Fruit fly (Drosophila melanogaster) whole organism, embryonic: ENCODE results near the gene CG5160.
A peak's percentile ranks its signal among the peaks of the same experiment; 100 is the strongest.

Experiments used
- Adf1 ChIP-seq: fragments of 200-800 bp; sonication (Bioruptor generic); IDR thresholded peaks from 2 replicates; pipeline ENCODE4 v1.3.6; 2022; ENCODE audit warnings: missing biosample characterization, missing genetic modification characterization
- Asciz ChIP-seq: fragments of 200-800 bp; sonication (Bioruptor generic); optimal IDR thresholded peaks from 2 replicates; lab custom pipeline; 2017; ENCODE audit warnings: missing biosample characterization, mild to moderate bottlenecking, missing genetic modification characterization, missing genetic modification reagents
- CG10209 ChIP-seq: fragments of 200-800 bp; sonication (Bioruptor generic); optimal IDR thresholded peaks from 3 replicates; lab custom pipeline; 2017; ENCODE audit warnings: missing biosample characterization, mild to moderate bottlenecking, missing genetic modification characterization, missing genetic modification reagents
- CG11398 ChIP-seq: fragments of 200-800 bp; sonication (Bioruptor generic); optimal IDR thresholded peaks from 2 replicates; lab custom pipeline; 2016; ENCODE audit warnings: missing biosample characterization, missing genetic modification characterization
- CG11456 ChIP-seq: fragments of 200-800 bp; sonication (Bioruptor generic); IDR thresholded peaks from 3 replicates; pipeline ENCODE4 v1.3.6; 2022; ENCODE audit warnings: missing biosample characterization, missing genetic modification characterization
- CG11504 ChIP-seq: fragments of 200-800 bp; sonication (Bioruptor generic); optimal IDR thresholded peaks from 3 replicates; lab custom pipeline; 2019; ENCODE audit warnings: missing biosample characterization, mild to moderate bottlenecking, missing genetic modification characterization, moderate library complexity
- CG12744 ChIP-seq: fragments of 200-800 bp; sonication (Bioruptor generic); optimal IDR thresholded peaks from 2 replicates; lab custom pipeline; 2016; ENCODE audit warnings: missing biosample characterization, missing genetic modification characterization
- CG14441 ChIP-seq: fragments of 200-800 bp; sonication (Bioruptor generic); IDR thresholded peaks from 2 replicates; pipeline ENCODE4 v1.3.6; 2022; ENCODE audit warnings: missing biosample characterization, missing genetic modification characterization
- CG15073 ChIP-seq: fragments of 200-800 bp; sonication (Bioruptor generic); optimal IDR thresholded peaks from 2 replicates; lab custom pipeline; 2016; ENCODE audit warnings: missing biosample characterization, missing genetic modification characterization
- CG15696 ChIP-seq: fragments of 200-800 bp; sonication (Bioruptor generic); optimal IDR thresholded peaks from 2 replicates; lab custom pipeline; 2019; ENCODE audit warnings: missing biosample characterization, mild to moderate bottlenecking, missing genetic modification characterization, moderate library complexity
- CG16779 ChIP-seq: fragments of 200-800 bp; sonication (Bioruptor generic); IDR thresholded peaks from 2 replicates; pipeline ENCODE4 v1.3.6; 2022; ENCODE audit warnings: missing biosample characterization, missing genetic modification characterization
- CG17359 ChIP-seq: fragments of 200-800 bp; sonication (Bioruptor generic); optimal IDR thresholded peaks from 3 replicates; lab custom pipeline; 2018; ENCODE audit warnings: missing biosample characterization, mild to moderate bottlenecking, missing genetic modification characterization, moderate library complexity
- CG17385 ChIP-seq: fragments of 200-800 bp; sonication (Bioruptor generic); optimal IDR thresholded peaks from 3 replicates; lab custom pipeline; 2018; ENCODE audit warnings: missing biosample characterization, mild to moderate bottlenecking, missing genetic modification characterization
- CG2202 ChIP-seq: fragments of 200-800 bp; sonication (Bioruptor generic); optimal IDR thresholded peaks from 2 replicates; lab custom pipeline; 2018; ENCODE audit warnings: missing biosample characterization, mild to moderate bottlenecking, missing genetic modification characterization
- CG2889 ChIP-seq: fragments of 200-800 bp; sonication (Bioruptor generic); IDR thresholded peaks from 3 replicates; pipeline ENCODE4 v1.3.6; 2022; ENCODE audit warnings: missing biosample characterization, missing genetic modification characterization
- CG32767 ChIP-seq: fragments of 200-800 bp; sonication (Bioruptor generic); IDR thresholded peaks from 2 replicates; pipeline ENCODE4 v1.3.6; 2022; ENCODE audit warnings: missing biosample characterization, missing genetic modification characterization
- CG4707 ChIP-seq: fragments of 200-800 bp; sonication (Bioruptor generic); optimal IDR thresholded peaks from 2 replicates; lab custom pipeline; 2018; ENCODE audit warnings: missing biosample characterization, mild to moderate bottlenecking, missing genetic modification characterization, moderate library complexity
- CG4854 ChIP-seq: fragments of 200-800 bp; sonication (Bioruptor generic); optimal IDR thresholded peaks from 2 replicates; lab custom pipeline; 2016; ENCODE audit warnings: missing biosample characterization, missing genetic modification characterization, inconsistent platforms
- CG5953 ChIP-seq: fragments of 200-800 bp; sonication (Bioruptor generic); IDR thresholded peaks from 2 replicates; pipeline ENCODE4 v1.3.6; 2022; ENCODE audit warnings: missing biosample characterization, missing genetic modification characterization
- CG7786 ChIP-seq: fragments of 200-800 bp; sonication (Bioruptor generic); optimal IDR thresholded peaks from 2 replicates; lab custom pipeline; 2016; ENCODE audit warnings: missing biosample characterization, missing genetic modification characterization
- CG9727 ChIP-seq: fragments of 200-800 bp; sonication (Bioruptor generic); optimal IDR thresholded peaks from 3 replicates; lab custom pipeline; 2017; ENCODE audit warnings: missing biosample characterization, mild to moderate bottlenecking, missing genetic modification characterization
- CG9817 ChIP-seq: fragments of 200-800 bp; sonication (Bioruptor generic); optimal IDR thresholded peaks from 2 replicates; lab custom pipeline; 2018; ENCODE audit warnings: missing biosample characterization, mild to moderate bottlenecking, missing genetic modification characterization, moderate library complexity
- D19B ChIP-seq: fragments of 200-800 bp; sonication (Bioruptor generic); optimal IDR thresholded peaks from 2 replicates; lab custom pipeline; 2017; ENCODE audit warnings: missing biosample characterization, mild to moderate bottlenecking, missing genetic modification characterization
- E2f1 ChIP-seq: fragments of 200-800 bp; sonication (Bioruptor generic); IDR thresholded peaks from 2 replicates; pipeline ENCODE4 v1.3.6; 2022; ENCODE audit warnings: missing biosample characterization, missing genetic modification characterization
- Elba2 ChIP-seq: fragments of 200-800 bp; sonication (Bioruptor generic); optimal IDR thresholded peaks from 3 replicates; lab custom pipeline; 2016; ENCODE audit warnings: missing biosample characterization, missing genetic modification characterization
- Fer1 ChIP-seq: fragments of 200-800 bp; sonication (Bioruptor generic); optimal IDR thresholded peaks from 2 replicates; lab custom pipeline; 2017; ENCODE audit warnings: missing biosample characterization, mild to moderate bottlenecking, missing genetic modification characterization
- Meics ChIP-seq: fragments of 200-800 bp; sonication (Bioruptor generic); optimal IDR thresholded peaks from 2 replicates; lab custom pipeline; 2017; ENCODE audit warnings: missing biosample characterization, mild to moderate bottlenecking, missing genetic modification characterization
- NfI ChIP-seq: fragments of 200-800 bp; sonication (Bioruptor generic); optimal IDR thresholded peaks from 3 replicates; lab custom pipeline; 2018; ENCODE audit warnings: missing biosample characterization, mild to moderate bottlenecking, missing genetic modification characterization, moderate library complexity
- Ptx1 ChIP-seq: fragments of 200-800 bp; sonication (Bioruptor generic); IDR thresholded peaks from 2 replicates; pipeline ENCODE4 v1.3.6; 2022; ENCODE audit warnings: missing biosample characterization, missing genetic modification characterization
- al ChIP-seq: fragments of 200-800 bp; sonication (Bioruptor generic); IDR thresholded peaks from 2 replicates; pipeline ENCODE4 v1.3.6; 2022; ENCODE audit warnings: missing biosample characterization, missing genetic modification characterization
- bbx ChIP-seq: fragments of 200-800 bp; sonication (Bioruptor generic); IDR thresholded peaks from 2 replicates; pipeline ENCODE4 v1.3.6; 2022; ENCODE audit warnings: missing biosample characterization, missing genetic modification characterization; ENCODE audit not compliant: partially characterized antibody
- bcd ChIP-seq: fragments of 200-800 bp; sonication (Bioruptor generic); optimal IDR thresholded peaks from 2 replicates; lab custom pipeline; 2017; ENCODE audit warnings: missing biosample characterization, mild to moderate bottlenecking, missing genetic modification characterization
- dmrt11E ChIP-seq: fragments of 200-800 bp; sonication (Bioruptor generic); optimal IDR thresholded peaks from 3 replicates; lab custom pipeline; 2018; ENCODE audit warnings: missing biosample characterization, mild to moderate bottlenecking, missing genetic modification characterization, moderate library complexity
- ftz-f1 ChIP-seq: fragments of 200-800 bp; sonication (Bioruptor generic); optimal IDR thresholded peaks from 2 replicates; lab custom pipeline; 2016; ENCODE audit warnings: missing biosample characterization, missing genetic modification characterization
- fu2 ChIP-seq: fragments of 200-800 bp; sonication (Bioruptor generic); optimal IDR thresholded peaks from 2 replicates; lab custom pipeline; 2016; ENCODE audit warnings: missing biosample characterization, missing genetic modification characterization
- gro ChIP-seq: fragments of 200-800 bp; sonication (Bioruptor generic); optimal IDR thresholded peaks from 2 replicates; lab custom pipeline; 2016; ENCODE audit warnings: missing biosample characterization, missing genetic modification characterization
- gsb ChIP-seq: fragments of 200-800 bp; sonication (Bioruptor generic); IDR thresholded peaks from 2 replicates; pipeline ENCODE4 v1.3.6; 2022; ENCODE audit warnings: missing biosample characterization, missing genetic modification characterization
- ham ChIP-seq: fragments of 200-800 bp; sonication (Bioruptor generic); IDR thresholded peaks from 2 replicates; pipeline ENCODE4 v1.3.6; 2022; ENCODE audit warnings: missing biosample characterization, missing genetic modification characterization
- hb ChIP-seq: fragments of 200-800 bp; sonication (Bioruptor generic); IDR thresholded peaks from 3 replicates; pipeline ENCODE4 v1.3.6; 2022; ENCODE audit warnings: missing biosample characterization, missing genetic modification characterization; ENCODE audit not compliant: partially characterized antibody
- lab ChIP-seq: fragments of 200-800 bp; sonication (Bioruptor generic); optimal IDR thresholded peaks from 3 replicates; lab custom pipeline; 2017; ENCODE audit warnings: missing biosample characterization, missing genetic modification characterization, mild to moderate bottlenecking, moderate library complexity, missing genetic modification reagents
- mam ChIP-seq: fragments of 200-800 bp; sonication (Bioruptor generic); optimal IDR thresholded peaks from 3 replicates; lab custom pipeline; 2016; ENCODE audit warnings: missing biosample characterization, missing genetic modification characterization
- nau ChIP-seq: fragments of 200-800 bp; sonication (Bioruptor generic); optimal IDR thresholded peaks from 3 replicates; lab custom pipeline; 2017; ENCODE audit warnings: missing biosample characterization, mild to moderate bottlenecking, missing genetic modification characterization, missing genetic modification reagents
- oc ChIP-seq: fragments of 200-800 bp; sonication (Bioruptor generic); optimal IDR thresholded peaks from 2 replicates; lab custom pipeline; 2018; ENCODE audit warnings: missing biosample characterization, mild to moderate bottlenecking, missing genetic modification characterization, moderate library complexity
- sens ChIP-seq: fragments of 200-800 bp; sonication (Bioruptor generic); peaks from one replicate; lab custom pipeline; 2016; ENCODE audit warnings: missing biosample characterization, missing genetic modification characterization
- tll ChIP-seq, 2 experiments: fragments of 200-800 bp in 1 of 2; fragments of >200 bp in 1 of 2; sonication (Bioruptor generic) in 1 of 2; optimal IDR thresholded peaks; 2 replicates each; lab custom pipeline; 2017 to 2019; ENCODE audit warnings: missing biosample characterization in 2 of 2, missing genetic modification characterization in 2 of 2, mild to moderate bottlenecking in 1 of 2, moderate library complexity in 1 of 2
- ttk ChIP-seq: fragments of 200-800 bp; sonication (Bioruptor generic); IDR thresholded peaks from 2 replicates; pipeline ENCODE4 v2.1.2; 2022; ENCODE audit warnings: missing biosample characterization, missing genetic modification characterization
- tup ChIP-seq: fragments of 200-800 bp; sonication (Bioruptor generic); optimal IDR thresholded peaks from 2 replicates; lab custom pipeline; 2016; ENCODE audit warnings: missing biosample characterization, mild to moderate bottlenecking, missing genetic modification characterization, moderate library complexity
- unpg ChIP-seq: fragments of 200-800 bp; sonication (Bioruptor generic); optimal IDR thresholded peaks from 3 replicates; lab custom pipeline; 2018; ENCODE audit warnings: missing biosample characterization, mild to moderate bottlenecking, missing genetic modification characterization, moderate library complexity
- zfh2 ChIP-seq: fragments of 200-800 bp; sonication (Bioruptor generic); optimal IDR thresholded peaks from 2 replicates; lab custom pipeline; 2016; ENCODE audit warnings: missing biosample characterization, missing genetic modification characterization

Gene CG5160

DNA sequence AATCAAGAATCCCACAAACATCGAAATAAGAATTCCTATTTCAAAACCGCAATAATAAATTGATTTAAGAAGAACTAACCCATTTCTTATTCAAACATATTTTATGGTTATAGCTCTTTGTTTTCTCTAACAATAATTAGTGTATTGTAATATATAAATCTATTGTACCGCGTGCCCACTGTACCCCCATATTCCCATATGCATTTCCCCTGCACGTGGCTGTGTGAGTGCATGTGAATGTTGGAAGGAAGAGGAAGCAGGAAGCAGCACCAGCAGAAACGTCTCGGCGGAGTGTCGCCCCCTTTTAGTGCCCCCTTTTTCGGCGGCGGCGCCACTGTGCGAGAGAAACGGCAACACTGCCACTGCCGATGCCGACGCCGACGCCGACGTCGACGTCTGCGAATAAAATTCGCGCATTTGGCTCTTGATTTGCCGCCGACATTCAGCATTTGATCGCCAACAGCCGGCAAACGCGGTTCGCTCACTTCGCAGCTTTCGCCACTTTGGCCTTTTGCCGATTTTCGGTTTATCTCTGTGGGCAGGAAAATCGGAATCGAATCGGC is 24.9 kb upstream of the CG5160 start (continued):
- TF ChIP-seq CG5953 (GFP tag; lab: Robert Waterston, UW): 0 out of 2 replicates have a peak, but pooled peaks have one; percentile 17
- TF ChIP-seq ham (GFP tag; lab: Robert Waterston, UW): no peak
- no peak for TF ChIP-seq CG15073 (GFP tag; lab: Kevin White, UChicago)
- TF ChIP-seq lab (GFP tag; lab: Kevin White, UChicago): peak; percentile 64
- peak; percentile 45; the same call in 1 of the 2 replicates for TF ChIP-seq CG32767 (GFP tag; lab: Robert Waterston, UW)
- TF ChIP-seq hb: no peak; the same call in 2 of the 3 replicates
- TF ChIP-seq CG4854 (GFP tag; lab: Kevin White, UChicago): no peak
- TF ChIP-seq E2f1 (GFP tag; lab: Robert Waterston, UW): 0 out of 2 replicates have a peak, but pooled peaks have one; percentile 30
- peak; percentile 19 for TF ChIP-seq sens (GFP tag; lab: Kevin White, UChicago)
- no peak for TF ChIP-seq CG9817 (tag; lab: Kevin White, UChicago)
- no peak for TF ChIP-seq ttk (GFP tag; lab: Robert Waterston, UW)
- no peak for TF ChIP-seq oc
- peak; percentile 41; the same call in 1 of the 2 replicates for TF ChIP-seq CG14441 (GFP tag; lab: Robert Waterston, UW)
- peak; percentile 20 for TF ChIP-seq CG17359
- no peak for TF ChIP-seq tll (GFP tag; optimal IDR thresholded peaks at IDR 0.05; lab: Kevin White, UChicago)
- TF ChIP-seq Adf1 (GFP tag; lab: Robert Waterston, UW): peak; percentile 94
- peak; percentile 10 for TF ChIP-seq unpg (GFP tag; lab: Kevin White, UChicago)
- peak; percentile 36; the same call in 1 of the 2 replicates for TF ChIP-seq Ptx1 (GFP tag; lab: Robert Waterston, UW)
- peak; percentile 25 for TF ChIP-seq ftz-f1 (GFP tag; lab: Kevin White, UChicago)
- TF ChIP-seq CG15696 (tag; lab: Kevin White, UChicago): peak; percentile 8
- peak; percentile 67 for TF ChIP-seq zfh2 (GFP tag; lab: Kevin White, UChicago)
- peak; percentile 3 for TF ChIP-seq CG11504
- peak; percentile 54; the same call in 1 of the 2 replicates for TF ChIP-seq al (GFP tag; lab: Robert Waterston, UW)
- TF ChIP-seq bbx: 0 out of 2 replicates have a peak, but pooled peaks have one; percentile 13
- TF ChIP-seq CG16779 (GFP tag; lab: Robert Waterston, UW): 0 out of 2 replicates have a peak, but pooled peaks have one; percentile 16
- TF ChIP-seq fu2 (GFP tag; lab: Kevin White, UChicago): peak; percentile 23
- peak; percentile 37 for TF ChIP-seq CG9727
- TF ChIP-seq CG2202 (tag; lab: Kevin White, UChicago): peak; percentile 5
- peak; percentile 39 for TF ChIP-seq Meics (GFP tag; lab: Kevin White, UChicago)
- TF ChIP-seq CG10209 (GFP tag; lab: Kevin White, UChicago): peak; percentile 7
- TF ChIP-seq CG7786: peak; percentile 59
- TF ChIP-seq D19B (GFP tag; lab: Kevin White, UChicago): no peak
- peak; percentile 77; the same call in 2 of the 3 replicates for TF ChIP-seq CG11456 (GFP tag; lab: Robert Waterston, UW)
- 0 out of 2 replicates have a peak, but pooled peaks have one; percentile 36 for TF ChIP-seq gsb (GFP tag; lab: Robert Waterston, UW)
- TF ChIP-seq CG17385 (GFP tag; lab: Kevin White, UChicago): peak; percentile 72
- TF ChIP-seq CG2889: peak; percentile 31; the same call in 1 of the 3 replicates
- no peak for TF ChIP-seq Asciz (GFP tag; lab: Kevin White, UChicago)
- TF ChIP-seq mam (GFP tag; lab: Kevin White, UChicago): peak; percentile 51
- TF ChIP-seq bcd (GFP tag; lab: Kevin White, UChicago): peak; percentile 8
- TF ChIP-seq NfI (GFP tag; lab: Kevin White, UChicago): no peak
- TF ChIP-seq tup (GFP tag; lab: Kevin White, UChicago): peak; percentile 8
- TF ChIP-seq CG11398 (GFP tag; lab: Kevin White, UChicago): no peak
- TF ChIP-seq CG4707 (GFP tag; lab: Kevin White, UChicago): no peak
- no peak for TF ChIP-seq Elba2 (GFP tag; lab: Kevin White, UChicago)
- TF ChIP-seq CG12744 (GFP tag; lab: Kevin White, UChicago): no peak
- peak; percentile 33 for TF ChIP-seq Fer1 (GFP tag; lab: Kevin White, UChicago)
- TF ChIP-seq nau (GFP tag; lab: Kevin White, UChicago): no peak
- no peak for TF ChIP-seq gro
- peak; percentile 10 for TF ChIP-seq dmrt11E (tag; lab: Kevin White, UChicago)
